Worm (Caenorhabditis elegans) whole organism, midembryonic: ENCODE results near the gene dhs-25.

Experiments
- T22C8.4 ChIP-seq: fragments of 200-800 bp; sonication (Bioruptor generic); IDR thresholded peaks from 2 replicates; pipeline ENCODE4 v1.3.6; 2022; ENCODE audit warnings: missing genetic modification characterization, missing compliant biosample characterization
- cog-1 ChIP-seq: sonication (generic microtip); optimal IDR thresholded peaks from 2 replicates; lab custom pipeline; 2016; ENCODE audit warnings: missing genetic modification characterization, missing compliant biosample characterization
- flt-1 ChIP-seq: fragments of 200-800 bp; sonication (Bioruptor generic); IDR thresholded peaks from 2 replicates; pipeline ENCODE4 v1.3.6; 2022; ENCODE audit warnings: missing genetic modification characterization, missing compliant biosample characterization
- klf-2 ChIP-seq: fragments of 200-800 bp; sonication (Bioruptor generic); conservative IDR thresholded peaks from 2 replicates; pipeline ENCODE4 v1.3.6; 2022; ENCODE audit warnings: missing genetic modification reagents, missing genetic modification characterization, missing compliant biosample characterization
- med-1 ChIP-seq: sonication (generic microtip); optimal IDR thresholded peaks from 2 replicates; lab custom pipeline; 2017; ENCODE audit warnings: missing genetic modification characterization, mild to moderate bottlenecking, missing compliant biosample characterization, antibody characterized with exemption, missing genetic modification reagents; ENCODE audit not compliant: insufficient read depth
- ref-1 ChIP-seq: fragments of 200-800 bp; sonication (Bioruptor generic); conservative IDR thresholded peaks from 2 replicates; pipeline ENCODE4 v1.3.6; 2022; ENCODE audit warnings: missing genetic modification reagents, missing genetic modification characterization, missing compliant biosample characterization
- tab-1 ChIP-seq: fragments of 200-800 bp; sonication (Bioruptor generic); IDR thresholded peaks from 2 replicates; pipeline ENCODE4 v1.3.6; 2022; ENCODE audit warnings: missing genetic modification characterization, missing compliant biosample characterization
- ztf-23 ChIP-seq: fragments of 200-800 bp; sonication (Bioruptor generic); IDR thresholded peaks from 2 replicates; pipeline ENCODE4 v1.3.6; 2022; ENCODE audit warnings: missing genetic modification reagents, missing genetic modification characterization, missing compliant biosample characterization

DNA sequence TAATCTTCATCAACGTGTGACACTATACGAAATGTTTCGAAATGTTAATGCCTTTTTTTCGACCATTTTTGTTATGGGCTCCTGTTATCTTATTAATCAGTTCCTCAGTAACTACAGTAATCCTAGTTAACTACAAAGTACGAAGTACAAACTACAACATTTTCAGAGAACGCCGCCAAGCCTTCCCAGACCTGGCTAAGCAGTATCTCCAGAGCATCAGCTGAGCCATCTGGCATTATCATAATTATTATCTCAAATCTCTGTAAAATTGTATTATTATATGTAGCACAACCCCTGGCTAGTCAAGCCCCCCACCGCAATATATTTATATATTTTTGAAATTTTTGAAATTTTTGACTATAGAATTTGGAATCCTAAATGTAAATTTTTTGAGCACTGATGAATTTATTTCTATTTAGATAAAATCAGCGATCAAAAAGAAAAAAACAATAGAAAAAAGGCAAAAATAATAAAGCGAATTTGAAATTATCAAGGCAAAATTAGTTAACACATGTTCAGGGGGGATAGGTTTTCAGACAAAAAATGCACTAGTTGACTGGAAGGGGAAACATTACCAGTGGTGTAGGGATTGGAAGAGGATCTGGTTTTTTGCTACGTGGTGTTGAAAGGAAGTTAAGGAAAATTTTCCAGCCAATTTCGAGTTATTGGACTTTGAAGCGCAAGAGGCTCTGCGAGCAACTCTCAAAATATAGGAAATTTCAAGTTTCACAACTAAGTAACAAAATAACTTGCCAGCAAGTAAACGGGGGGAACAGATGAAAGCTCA, 34.3 kb upstream of the dhs-25 start:
- TF ChIP-seq tab-1 (GFP tag; lab: Robert Waterston, UW) (no peak), med-1 (GFP tag; lab: Kevin White, UChicago) (no peak), cog-1 (tag; lab: Kevin White, UChicago) (no peak), flt-1 (GFP tag; lab: Robert Waterston, UW) (no peak), T22C8.4 (GFP tag; lab: Robert Waterston, UW) (no peak), klf-2 (GFP tag; lab: Robert Waterston, UW) (no peak), ztf-23 (no peak), ref-1 (GFP tag; lab: Robert Waterston, UW) (no peak)
